Fruit fly (Drosophila melanogaster) whole organism, embryonic: ENCODE data around the gene Rh4.

Source experiments
- Ada2b ChIP-seq: fragments of 200-800 bp; sonication (Bioruptor generic); IDR thresholded peaks from 2 replicates; pipeline ENCODE4 v1.3.6; 2022; ENCODE audit warnings: missing biosample characterization, missing genetic modification characterization
- Asciz ChIP-seq: fragments of 200-800 bp; sonication (Bioruptor generic); optimal IDR thresholded peaks from 2 replicates; lab custom pipeline; 2017; ENCODE audit warnings: missing biosample characterization, mild to moderate bottlenecking, missing genetic modification characterization, missing genetic modification reagents
- B-H1 ChIP-seq: fragments of 200-800 bp; sonication (Bioruptor generic); IDR thresholded peaks from 3 replicates; pipeline ENCODE4 v1.3.6; 2022; ENCODE audit warnings: missing biosample characterization, missing genetic modification characterization
- CG10267 ChIP-seq: fragments of 200-800 bp; sonication (Bioruptor generic); optimal IDR thresholded peaks from 2 replicates; lab custom pipeline; 2018; ENCODE audit warnings: missing biosample characterization, mild to moderate bottlenecking, missing genetic modification characterization, moderate library complexity
- CG10274 ChIP-seq: fragments of 200-800 bp; sonication (Bioruptor generic); optimal IDR thresholded peaks from 3 replicates; lab custom pipeline; 2017; ENCODE audit warnings: missing biosample characterization, mild to moderate bottlenecking, missing genetic modification characterization
- CG10366 ChIP-seq: fragments of 200-800 bp; sonication (Bioruptor generic); IDR thresholded peaks from 2 replicates; pipeline ENCODE4 v1.3.6; 2022; ENCODE audit warnings: missing biosample characterization, missing genetic modification characterization
- CG10654 ChIP-seq: fragments of 200-800 bp; sonication (Bioruptor generic); optimal IDR thresholded peaks from 2 replicates; lab custom pipeline; 2016; ENCODE audit warnings: missing biosample characterization, missing genetic modification characterization
- CG11696 ChIP-seq: fragments of 200-800 bp; sonication (Bioruptor generic); IDR thresholded peaks from 2 replicates; pipeline ENCODE4 v1.3.6; 2022; ENCODE audit warnings: missing biosample characterization, missing genetic modification characterization
- CG12744 ChIP-seq: fragments of 200-800 bp; sonication (Bioruptor generic); optimal IDR thresholded peaks from 2 replicates; lab custom pipeline; 2016; ENCODE audit warnings: missing biosample characterization, missing genetic modification characterization
- CG14710 ChIP-seq: fragments of 200-800 bp; sonication (Bioruptor generic); optimal IDR thresholded peaks from 3 replicates; lab custom pipeline; 2019; ENCODE audit warnings: missing biosample characterization, mild to moderate bottlenecking, missing genetic modification characterization, moderate library complexity
- CG15073 ChIP-seq: fragments of 200-800 bp; sonication (Bioruptor generic); optimal IDR thresholded peaks from 2 replicates; lab custom pipeline; 2016; ENCODE audit warnings: missing biosample characterization, missing genetic modification characterization
- CG1529 ChIP-seq: fragments of 200-800 bp; sonication (Bioruptor generic); optimal IDR thresholded peaks from 3 replicates; lab custom pipeline; 2018; ENCODE audit warnings: missing biosample characterization, missing genetic modification characterization
- CG15601 ChIP-seq: fragments of 200-800 bp; sonication (Bioruptor generic); optimal IDR thresholded peaks from 3 replicates; lab custom pipeline; 2019; ENCODE audit warnings: missing biosample characterization, mild to moderate bottlenecking, missing genetic modification characterization, moderate library complexity
- CG17568 ChIP-seq: fragments of 200-800 bp; sonication (Bioruptor generic); optimal IDR thresholded peaks from 2 replicates; lab custom pipeline; 2018; ENCODE audit warnings: missing biosample characterization, mild to moderate bottlenecking, missing genetic modification characterization, moderate library complexity
- CG1792 ChIP-seq: fragments of 200-800 bp; sonication (Bioruptor generic); optimal IDR thresholded peaks from 2 replicates; lab custom pipeline; 2016; ENCODE audit warnings: missing biosample characterization, missing genetic modification characterization
- CG18262 ChIP-seq: fragments of 200-800 bp; optimal IDR thresholded peaks from 3 replicates; lab custom pipeline; 2019; ENCODE audit warnings: missing biosample characterization, mild to moderate bottlenecking, missing genetic modification characterization, moderate library complexity
- CG18619 ChIP-seq: fragments of 200-800 bp; sonication (Bioruptor generic); optimal IDR thresholded peaks from 3 replicates; lab custom pipeline; 2017; ENCODE audit warnings: missing biosample characterization, mild to moderate bottlenecking, missing genetic modification characterization
- CG2120 ChIP-seq: fragments of 200-800 bp; sonication (Bioruptor generic); optimal IDR thresholded peaks from 3 replicates; lab custom pipeline; 2016; ENCODE audit warnings: missing biosample characterization, missing genetic modification characterization
- CG2712 ChIP-seq: fragments of 200-800 bp; optimal IDR thresholded peaks from 3 replicates; lab custom pipeline; 2019; ENCODE audit warnings: missing biosample characterization, mild to moderate bottlenecking, missing genetic modification characterization, moderate library complexity
- CG31441 ChIP-seq: fragments of 200-800 bp; sonication (Bioruptor generic); IDR thresholded peaks from 2 replicates; pipeline ENCODE4 v1.3.6; 2022; ENCODE audit warnings: missing biosample characterization, missing genetic modification characterization
- CG3726 ChIP-seq: fragments of 200-800 bp; sonication (Bioruptor generic); IDR thresholded peaks from 3 replicates; pipeline ENCODE4, ENCODE4 v1.3.6; 2022; ENCODE audit warnings: missing biosample characterization, missing genetic modification characterization
- CG4360 ChIP-seq: fragments of 200-800 bp; sonication (Bioruptor generic); IDR thresholded peaks from 2 replicates; pipeline ENCODE4 v1.3.6; 2022; ENCODE audit warnings: missing biosample characterization, missing genetic modification characterization
- CG4707 ChIP-seq: fragments of 200-800 bp; sonication (Bioruptor generic); optimal IDR thresholded peaks from 2 replicates; lab custom pipeline; 2018; ENCODE audit warnings: missing biosample characterization, mild to moderate bottlenecking, missing genetic modification characterization, moderate library complexity
- CG6654 ChIP-seq: fragments of 200-800 bp; sonication (Bioruptor generic); optimal IDR thresholded peaks from 2 replicates; lab custom pipeline; 2017; ENCODE audit warnings: missing biosample characterization, mild to moderate bottlenecking, missing genetic modification characterization
- CG7556 ChIP-seq: fragments of 200-800 bp; sonication (Bioruptor generic); optimal IDR thresholded peaks from 2 replicates; lab custom pipeline; 2017; ENCODE audit warnings: missing biosample characterization, mild to moderate bottlenecking, missing genetic modification characterization
- CG7745 ChIP-seq: fragments of 200-800 bp; sonication (Bioruptor generic); optimal IDR thresholded peaks from 2 replicates; lab custom pipeline; 2018; ENCODE audit warnings: missing biosample characterization, mild to moderate bottlenecking, missing genetic modification characterization, moderate library complexity
- CG9215 ChIP-seq: fragments of 200-800 bp; sonication (Bioruptor generic); IDR thresholded peaks from 2 replicates; pipeline ENCODE4 v1.3.6; 2022; ENCODE audit warnings: missing biosample characterization, missing genetic modification characterization
- CG9609 ChIP-seq: fragments of 200-800 bp; sonication (Bioruptor generic); optimal IDR thresholded peaks from 3 replicates; lab custom pipeline; 2016; ENCODE audit warnings: missing biosample characterization, missing genetic modification characterization
- CG9727 ChIP-seq: fragments of 200-800 bp; sonication (Bioruptor generic); optimal IDR thresholded peaks from 3 replicates; lab custom pipeline; 2017; ENCODE audit warnings: missing biosample characterization, mild to moderate bottlenecking, missing genetic modification characterization
- CG9932 ChIP-seq: fragments of 200-800 bp; sonication (Bioruptor generic); IDR thresholded peaks from 2 replicates; pipeline ENCODE4 v1.3.6; 2022; ENCODE audit warnings: missing biosample characterization, missing genetic modification characterization
- Chrac-16 ChIP-seq: fragments of 200-800 bp; sonication (Bioruptor generic); optimal IDR thresholded peaks from 3 replicates; lab custom pipeline; 2016; ENCODE audit warnings: missing biosample characterization, missing genetic modification characterization
- Dip3 ChIP-seq: fragments of 200-800 bp; sonication (Bioruptor generic); optimal IDR thresholded peaks from 3 replicates; lab custom pipeline; 2016; ENCODE audit warnings: missing biosample characterization, missing genetic modification characterization
- HHEX ChIP-seq: fragments of 200-800 bp; sonication (Bioruptor generic); optimal IDR thresholded peaks from 3 replicates; lab custom pipeline; 2017; ENCODE audit warnings: missing biosample characterization, mild to moderate bottlenecking, missing genetic modification characterization, missing genetic modification reagents
- Hand ChIP-seq: fragments of 200-800 bp; sonication (Bioruptor generic); optimal IDR thresholded peaks from 2 replicates; lab custom pipeline; 2017; ENCODE audit warnings: mild to moderate bottlenecking, missing biosample characterization, missing genetic modification reagents, missing genetic modification characterization
- Hr3 ChIP-seq: fragments of 200-800 bp; sonication (Bioruptor generic); optimal IDR thresholded peaks from 3 replicates; lab custom pipeline; 2016; ENCODE audit warnings: missing biosample characterization, missing genetic modification characterization
- Hr51 ChIP-seq, 2 experiments: fragments of 200-800 bp; sonication (Bioruptor generic); optimal IDR thresholded peaks; 2 replicates in 1 of 2; 3 replicates in 1 of 2; lab custom pipeline; 2016 to 2018; ENCODE audit warnings: missing biosample characterization in 2 of 2, missing genetic modification characterization in 2 of 2, mild to moderate bottlenecking in 1 of 2, moderate library complexity in 1 of 2
- Kr ChIP-seq: fragments of 200-800 bp; sonication (Bioruptor generic); optimal IDR thresholded peaks from 2 replicates; lab custom pipeline; 2017; ENCODE audit warnings: missing biosample characterization, mild to moderate bottlenecking, missing genetic modification characterization
- Lhr ChIP-seq: fragments of 200-800 bp; sonication (Bioruptor generic); optimal IDR thresholded peaks from 3 replicates; lab custom pipeline; 2017; ENCODE audit warnings: mild to moderate bottlenecking, missing biosample characterization, missing genetic modification reagents, missing genetic modification characterization
- Sox100B ChIP-seq: fragments of 200-800 bp; sonication (Bioruptor generic); optimal IDR thresholded peaks from 3 replicates; lab custom pipeline; 2018; ENCODE audit warnings: missing biosample characterization, mild to moderate bottlenecking, missing genetic modification characterization
- Xrp1 ChIP-seq: fragments of 200-800 bp; sonication (Bioruptor generic); IDR thresholded peaks from 2 replicates; pipeline ENCODE4 v1.3.6; 2022; ENCODE audit warnings: missing biosample characterization, missing genetic modification characterization
- dati ChIP-seq: fragments of 200-800 bp; sonication (Bioruptor generic); IDR thresholded peaks from 2 replicates; pipeline ENCODE4 v1.3.6; 2022; ENCODE audit warnings: missing biosample characterization, missing genetic modification characterization
- en ChIP-seq: fragments of 200-800 bp; sonication (Bioruptor generic); optimal IDR thresholded peaks from 2 replicates; lab custom pipeline; 2016; ENCODE audit warnings: missing biosample characterization, missing genetic modification characterization
- ewg ChIP-seq: fragments of 200-800 bp; sonication (Bioruptor generic); optimal IDR thresholded peaks from 3 replicates; lab custom pipeline; 2017; ENCODE audit warnings: mild to moderate bottlenecking, missing biosample characterization, missing genetic modification reagents, missing genetic modification characterization
- gcm ChIP-seq: fragments of 200-800 bp; sonication (Bioruptor generic); optimal IDR thresholded peaks from 2 replicates; lab custom pipeline; 2019; ENCODE audit warnings: missing biosample characterization, mild to moderate bottlenecking, missing genetic modification characterization, moderate library complexity
- gem ChIP-seq: fragments of 200-800 bp; sonication (Bioruptor generic); optimal IDR thresholded peaks from 2 replicates; lab custom pipeline; 2019; ENCODE audit warnings: missing biosample characterization, mild to moderate bottlenecking, missing genetic modification characterization, moderate library complexity
- mam ChIP-seq: fragments of 200-800 bp; sonication (Bioruptor generic); optimal IDR thresholded peaks from 3 replicates; lab custom pipeline; 2016; ENCODE audit warnings: missing biosample characterization, missing genetic modification characterization
- nerfin-2 ChIP-seq: fragments of 200-800 bp; sonication (Bioruptor generic); IDR thresholded peaks from 2 replicates; pipeline ENCODE4 v1.3.6; 2022; ENCODE audit warnings: missing biosample characterization, missing genetic modification characterization; ENCODE audit not compliant: partially characterized antibody
- peb ChIP-seq: fragments of 200-800 bp; sonication (Bioruptor generic); IDR thresholded peaks from 2 replicates; pipeline ENCODE4 v1.3.6; 2022; ENCODE audit warnings: missing biosample characterization, missing genetic modification characterization
- tup ChIP-seq: fragments of 200-800 bp; sonication (Bioruptor generic); optimal IDR thresholded peaks from 2 replicates; lab custom pipeline; 2016; ENCODE audit warnings: missing biosample characterization, mild to moderate bottlenecking, missing genetic modification characterization, moderate library complexity
- unpg ChIP-seq: fragments of 200-800 bp; sonication (Bioruptor generic); optimal IDR thresholded peaks from 3 replicates; lab custom pipeline; 2018; ENCODE audit warnings: missing biosample characterization, mild to moderate bottlenecking, missing genetic modification characterization, moderate library complexity
- z ChIP-seq: fragments of 200-800 bp; sonication (Bioruptor generic); IDR thresholded peaks from 3 replicates; pipeline ENCODE4 v1.3.6; 2022; ENCODE audit warnings: missing biosample characterization, missing genetic modification characterization

Rh4 gene

dm6 chr3L:16870723-16871137 lies 8.4 kb upstream of the Rh4 start (continued):
- peak; percentile 32 for TF ChIP-seq unpg (GFP tag; lab: Kevin White, UChicago)
- peak; percentile 43 for TF ChIP-seq CG10267 (tag; lab: Kevin White, UChicago)
- no peak for TF ChIP-seq ewg (GFP tag; lab: Kevin White, UChicago)
- no peak for TF ChIP-seq tup
- TF ChIP-seq CG9727: no peak
- no peak for TF ChIP-seq CG9932 (GFP tag; lab: Robert Waterston, UW)
- peak; percentile 57 for TF ChIP-seq CG2712 (tag; lab: Kevin White, UChicago)
- no peak for TF ChIP-seq Ada2b (GFP tag; lab: Robert Waterston, UW)
- TF ChIP-seq Kr (GFP tag; lab: Kevin White, UChicago): no peak
- no peak for TF ChIP-seq CG10654
- TF ChIP-seq Hr51 (GFP tag; optimal IDR thresholded peaks at IDR 0.05; lab: Kevin White, UChicago): peak in 1 of 2 experiments; percentile 54
- no peak for TF ChIP-seq CG15601 (tag; lab: Kevin White, UChicago)
- TF ChIP-seq CG3726: no peak
- TF ChIP-seq Asciz (GFP tag; lab: Kevin White, UChicago): peak; percentile 16
- no peak for TF ChIP-seq CG1529 (GFP tag; lab: Kevin White, UChicago)
- TF ChIP-seq CG9215 (GFP tag; lab: Robert Waterston, UW): no peak
- TF ChIP-seq CG10274 (GFP tag; lab: Kevin White, UChicago): peak; percentile 7
- TF ChIP-seq Lhr (GFP tag; lab: Kevin White, UChicago): no peak
- TF ChIP-seq Dip3 (GFP tag; lab: Kevin White, UChicago): no peak
- no peak for TF ChIP-seq CG12744
- TF ChIP-seq Hr3: no peak
- TF ChIP-seq CG11696 (GFP tag; lab: Robert Waterston, UW): peak; percentile 75
- TF ChIP-seq CG7745 (tag; lab: Kevin White, UChicago): no peak
- TF ChIP-seq CG14710 (tag; lab: Kevin White, UChicago): peak; percentile 16
- TF ChIP-seq peb: no peak
- TF ChIP-seq en: no peak
- TF ChIP-seq CG7556 (GFP tag; lab: Kevin White, UChicago): peak; percentile 75
- peak; percentile 1 for TF ChIP-seq CG2120
- no peak for TF ChIP-seq Chrac-16 (GFP tag; lab: Kevin White, UChicago)
- peak; percentile 1 for TF ChIP-seq CG18619 (GFP tag; lab: Kevin White, UChicago)
- TF ChIP-seq CG9609 (GFP tag; lab: Kevin White, UChicago): no peak
- peak; percentile 62 for TF ChIP-seq gem (tag; lab: Kevin White, UChicago)
- no peak for TF ChIP-seq Xrp1 (GFP tag; lab: Robert Waterston, UW)
- TF ChIP-seq mam (GFP tag; lab: Kevin White, UChicago): no peak
- no peak for TF ChIP-seq CG10366 (GFP tag; lab: Robert Waterston, UW)
- TF ChIP-seq CG31441 (GFP tag; lab: Robert Waterston, UW): peak; percentile 53; the same call in 1 of the 2 replicates
- TF ChIP-seq CG15073 (GFP tag; lab: Kevin White, UChicago): no peak
- TF ChIP-seq Sox100B: peak; percentile 55
- TF ChIP-seq CG1792 (GFP tag; lab: Kevin White, UChicago): no peak
- no peak for TF ChIP-seq nerfin-2 (GFP tag; lab: Robert Waterston, UW)
- TF ChIP-seq CG17568 (GFP tag; lab: Kevin White, UChicago): no peak
- no peak for TF ChIP-seq CG6654 (GFP tag; lab: Kevin White, UChicago)
- TF ChIP-seq HHEX (GFP tag; lab: Kevin White, UChicago): peak; percentile 56
- peak; percentile 63 for TF ChIP-seq CG18262 (tag; lab: Kevin White, UChicago)
- no peak for TF ChIP-seq B-H1
- TF ChIP-seq dati: no peak
- TF ChIP-seq Hand (GFP tag; lab: Kevin White, UChicago): no peak
- no peak for TF ChIP-seq z
- no peak for TF ChIP-seq CG4707 (GFP tag; lab: Kevin White, UChicago)
- TF ChIP-seq gcm (GFP tag; lab: Kevin White, UChicago): peak; percentile 21
- no peak for TF ChIP-seq CG4360 (GFP tag; lab: Robert Waterston, UW)
